Fruit fly (Drosophila melanogaster): ENCODE data around the gene Bcat.

Bcat gene

dm6 chrX:13376520-13376919 lies 20.2 kb upstream of the Bcat start:
- TF ChIP-seq CG4318 (GFP tag; optimal IDR thresholded peaks at IDR 0.05) (peak; percentile 28), CG6854 (GFP tag; optimal IDR thresholded peaks at IDR 0.05) (no peak), CG3919 (GFP tag; optimal IDR thresholded peaks at IDR 0.05) (peak; percentile 53), Met (GFP tag; optimal IDR thresholded peaks at IDR 0.05) (peak; percentile 47), Blimp-1 (GFP tag; optimal IDR thresholded peaks at IDR 0.05) (no peak), OdsH (GFP tag; optimal IDR thresholded peaks at IDR 0.05) (peak; percentile 52), CG11762 (GFP tag; optimal IDR thresholded peaks at IDR 0.05; ENCODE audit: insufficient read depth) (peak; percentile 15), Sox102F (GFP tag; optimal IDR thresholded peaks at IDR 0.05) (no peak), Ets96B (tag; optimal IDR thresholded peaks at IDR 0.05) (peak; percentile 47), Eip78C (GFP tag) (peak; percentile 88), eg (GFP tag; IDR thresholded peaks at IDR 0.05) (peak; percentile 47; the same call in 1 of the 3 replicates), svp (GFP tag) (peak; percentile 22), CG32006 (GFP tag; optimal IDR thresholded peaks at IDR 0.05) (peak; percentile 61), CG6792 (GFP tag; optimal IDR thresholded peaks at IDR 0.05) (peak; percentile 36), esn (GFP tag; optimal IDR thresholded peaks at IDR 0.05) (peak; percentile 39), CG34406 (GFP tag; optimal IDR thresholded peaks at IDR 0.05) (peak; percentile 22), CG8319 (GFP tag; optimal IDR thresholded peaks at IDR 0.05) (peak; percentile 14), Smox (GFP tag; optimal IDR thresholded peaks at IDR 0.05) (peak; percentile 37), fd59A (GFP tag; optimal IDR thresholded peaks at IDR 0.05) (peak; percentile 32), CG6276 (GFP tag; optimal IDR thresholded peaks at IDR 0.05) (peak; percentile 34), vri (GFP tag; optimal IDR thresholded peaks at IDR 0.05) (peak; percentile 16), Hr39 (GFP tag; optimal IDR thresholded peaks at IDR 0.05) (peak; percentile 39), dac (GFP tag; optimal IDR thresholded peaks at IDR 0.05) (peak; percentile 14), CG15336 (GFP tag; IDR thresholded peaks at IDR 0.05) (peak; percentile 52), CG10631 (GFP tag; optimal IDR thresholded peaks at IDR 0.05) (peak; percentile 56), achi (GFP tag; optimal IDR thresholded peaks at IDR 0.05) (peak; percentile 58), CG31627 (GFP tag; optimal IDR thresholded peaks at IDR 0.05) (peak; percentile 35), dsx (GFP tag; optimal IDR thresholded peaks at IDR 0.05; ENCODE audit: poor library complexity, severe bottlenecking) (no peak), CG16779 (tag; optimal IDR thresholded peaks at IDR 0.05) (peak; percentile 21), spab (GFP tag; optimal IDR thresholded peaks at IDR 0.05) (peak; percentile 32), cyc (GFP tag; optimal IDR thresholded peaks at IDR 0.05) (peak; percentile 12), CG8632 (GFP tag; optimal IDR thresholded peaks at IDR 0.05) (peak; percentile 52), CG1621 (tag; optimal IDR thresholded peaks at IDR 0.05) (peak; percentile 49), CG11902 (GFP tag; optimal IDR thresholded peaks at IDR 0.05) (no peak), Ets21C (GFP tag; optimal IDR thresholded peaks at IDR 0.05) (no peak), CG10669 (GFP tag; optimal IDR thresholded peaks at IDR 0.05) (peak; percentile 61), acj6 (GFP tag; optimal IDR thresholded peaks at IDR 0.05) (peak; percentile 67), Gug (GFP tag; IDR thresholded peaks at IDR 0.05) (peak; percentile 48; the same call in 1 of the 2 replicates), Sox14 (GFP tag; optimal IDR thresholded peaks at IDR 0.05) (peak; percentile 44), topi (GFP tag; optimal IDR thresholded peaks at IDR 0.05) (peak; percentile 31), fkh (GFP tag; optimal IDR thresholded peaks at IDR 0.05) (no peak), CG6808 (GFP tag; optimal IDR thresholded peaks at IDR 0.05) (peak; percentile 5), Eip75B (GFP tag; optimal IDR thresholded peaks at IDR 0.05) (peak; percentile 51), CG8119 (GFP tag; IDR thresholded peaks at IDR 0.05) (peak; percentile 44; the same call in 1 of the 3 replicates), lz (GFP tag; optimal IDR thresholded peaks at IDR 0.05) (peak; percentile 13), CG9139 (GFP tag; optimal IDR thresholded peaks at IDR 0.05) (no peak), ss (GFP tag; optimal IDR thresholded peaks at IDR 0.05) (peak in 1 of 2 experiments; percentile 25), fd85E (GFP tag; optimal IDR thresholded peaks at IDR 0.05) (no peak), Hr38 (GFP tag; optimal IDR thresholded peaks at IDR 0.05) (no peak), Hr4 (GFP tag; optimal IDR thresholded peaks at IDR 0.05) (peak; percentile 55), pdm3 (GFP tag; optimal IDR thresholded peaks at IDR 0.05) (peak; percentile 69), Sox15 (GFP tag; optimal IDR thresholded peaks at IDR 0.05) (peak; percentile 16)
